Worm (Caenorhabditis elegans): ENCODE results near the gene glb-21.

glb-21 gene

ce11 chrIV:10750041-10750440, 38.4 kb upstream of the glb-21 start, which contains the start of gene T25B9.1:
Gene T25B9.1 (minus strand): TSS chrIV:10750141.
- TF ChIP-seq nhr-76 (tag; optimal IDR thresholded peaks at IDR 0.05) (no peak), mml-1 (tag; optimal IDR thresholded peaks at IDR 0.05) (no peak), lin-39 (tag; optimal IDR thresholded peaks at IDR 0.05) (no peak), zag-1 (tag; optimal IDR thresholded peaks at IDR 0.05) (no peak), egl-5 (tag; optimal IDR thresholded peaks at IDR 0.05) (no peak), tbx-2 (tag; optimal IDR thresholded peaks at IDR 0.05) (no peak), nhr-28 (tag; optimal IDR thresholded peaks at IDR 0.05) (no peak), mdl-1 (tag; optimal IDR thresholded peaks at IDR 0.05) (no peak), nhr-12 (tag; optimal IDR thresholded peaks at IDR 0.05) (no peak), pqm-1 (tag; optimal IDR thresholded peaks at IDR 0.05) (no peak), hmg-11 (tag; optimal IDR thresholded peaks at IDR 0.05) (no peak), ztf-11 (tag; optimal IDR thresholded peaks at IDR 0.05) (no peak), pha-4 (tag; optimal IDR thresholded peaks at IDR 0.05) (no peak), nhr-237 (tag; optimal IDR thresholded peaks at IDR 0.05) (no peak)

- no peak for TF ChIP-seq eor-1 (tag; optimal IDR thresholded peaks at IDR 0.05)
- TF ChIP-seq elt-2 (tag; optimal IDR thresholded peaks at IDR 0.05), result no peak
- TF ChIP-seq ztf-11 (tag; optimal IDR thresholded peaks at IDR 0.05), result no peak
- TF ChIP-seq ama-1 (optimal IDR thresholded peaks at IDR 0.05), result no peak
- TF ChIP-seq ceh-28 (tag; optimal IDR thresholded peaks at IDR 0.05), result no peak
- no peak for TF ChIP-seq nhr-77 (tag; optimal IDR thresholded peaks at IDR 0.05)
- no peak for TF ChIP-seq elt-1 (tag; optimal IDR thresholded peaks at IDR 0.05)
Measured at ce11 chrIV:10745332-10745731, 33.7 kb upstream of the glb-21 start.

DNA sequence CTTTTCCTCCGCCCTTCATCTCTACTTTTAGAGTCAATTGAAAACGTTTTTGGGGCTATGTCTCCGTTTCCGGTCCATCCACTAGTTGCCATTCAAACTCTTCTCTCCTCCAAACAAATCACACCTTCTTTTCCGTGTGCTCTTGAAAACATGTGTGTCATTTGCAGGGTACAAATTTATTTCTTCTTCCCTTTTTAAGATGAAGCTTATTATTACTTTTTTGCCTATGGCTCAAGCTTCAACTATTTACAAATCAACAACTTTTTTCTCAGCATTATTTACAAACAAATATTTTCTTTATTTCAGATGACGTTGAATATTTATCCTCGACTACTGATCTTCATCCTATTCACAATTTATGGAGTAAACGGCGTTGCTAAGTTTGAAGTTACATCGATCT, 32.9 kb upstream of the glb-21 start, which contains the start of gene T25B9.3:
Gene T25B9.3, plus strand, starts transcription at position 301 of the 400 bp plus-strand sequence.
- TF ChIP-seq tbx-2 (tag; optimal IDR thresholded peaks at IDR 0.05) (no peak), ceh-9 (tag; optimal IDR thresholded peaks at IDR 0.05) (no peak), skn-1 (tag; optimal IDR thresholded peaks at IDR 0.05) (no peak), fkh-2 (tag; optimal IDR thresholded peaks at IDR 0.05) (no peak), lin-39 (tag; optimal IDR thresholded peaks at IDR 0.05) (no peak)

DNA sequence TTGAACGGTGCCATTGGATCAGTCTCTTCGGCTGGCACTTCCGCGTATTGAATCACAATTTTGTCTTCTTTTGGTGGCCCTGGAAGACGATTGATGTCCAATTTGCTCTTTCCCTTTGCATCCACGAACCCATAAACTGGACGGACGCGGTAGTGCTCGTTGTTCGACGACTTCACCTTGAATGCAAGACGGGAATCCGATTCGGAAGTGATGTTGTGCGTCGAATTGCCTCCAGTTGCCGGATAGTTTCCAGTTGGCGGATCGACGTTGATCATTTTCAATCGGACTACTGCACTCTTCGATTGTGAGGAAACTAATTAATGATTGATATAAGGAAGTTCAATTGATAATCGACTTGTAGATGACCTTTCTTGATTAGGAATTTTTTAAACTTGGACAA, 26.7 kb upstream of the glb-21 start, which contains the start of gene ssp-34:
Gene ssp-34, minus strand, starts transcription at position 275 of the 400 bp plus-strand sequence.
- TF ChIP-seq fos-1 (tag; optimal IDR thresholded peaks at IDR 0.05), result no peak
- no peak for TF ChIP-seq zag-1 (tag; optimal IDR thresholded peaks at IDR 0.05)
- no peak for TF ChIP-seq snpc-4 (tag; optimal IDR thresholded peaks at IDR 0.05)
- TF ChIP-seq nhr-67 (tag; optimal IDR thresholded peaks at IDR 0.05), result no peak
- no peak for TF ChIP-seq ceh-9 (tag; optimal IDR thresholded peaks at IDR 0.05)

ce11 chrIV:10737011-10737553, 25.5 kb upstream of the glb-21 start, which contains the start of gene grl-21:
Gene grl-21 (plus strand): TSS chrIV:10737474.
- TF ChIP-seq ZK546.5 (tag; optimal IDR thresholded peaks at IDR 0.05), result no peak
- TF ChIP-seq nhr-25 (tag; optimal IDR thresholded peaks at IDR 0.05), result peak; percentile 81

- TF ChIP-seq skn-1 (tag; optimal IDR thresholded peaks at IDR 0.05) (peak; percentile 63), nfya-1 (tag; optimal IDR thresholded peaks at IDR 0.05; ENCODE audit: insufficient read depth) (peak; percentile 87), jun-1 (tag; optimal IDR thresholded peaks at IDR 0.05) (no peak), nhr-25 (tag; optimal IDR thresholded peaks at IDR 0.05) (peak; percentile 69), ZK546.5 (tag; optimal IDR thresholded peaks at IDR 0.05) (no peak), nhr-43 (tag; optimal IDR thresholded peaks at IDR 0.05; ENCODE audit: poor library complexity, severe bottlenecking) (peak; percentile 42), nhr-23 (tag; optimal IDR thresholded peaks at IDR 0.05) (peak; percentile 85), ceh-28 (tag; optimal IDR thresholded peaks at IDR 0.05) (no peak), pha-4 (tag; optimal IDR thresholded peaks at IDR 0.05) (peak; percentile 90), ztf-11 (tag; optimal IDR thresholded peaks at IDR 0.05) (no peak), pqm-1 (tag; optimal IDR thresholded peaks at IDR 0.05) (peak; percentile 2), lin-39 (tag; optimal IDR thresholded peaks at IDR 0.05) (peak; percentile 73), nhr-12 (tag; optimal IDR thresholded peaks at IDR 0.05) (no peak), aly-2 (tag; optimal IDR thresholded peaks at IDR 0.05) (no peak), elt-2 (tag; optimal IDR thresholded peaks at IDR 0.05) (peak; percentile 11), R02D3.7 (tag; optimal IDR thresholded peaks at IDR 0.05) (peak; percentile 20), lin-15B (tag; optimal IDR thresholded peaks at IDR 0.05) (peak; percentile 96), snpc-4 (tag; optimal IDR thresholded peaks at IDR 0.05) (peak; percentile 16), nhr-77 (tag; optimal IDR thresholded peaks at IDR 0.05) (no peak), ztf-4 (tag; optimal IDR thresholded peaks at IDR 0.05) (no peak), fkh-10 (GFP tag; optimal IDR thresholded peaks at IDR 0.05) (no peak), hmg-11 (tag; optimal IDR thresholded peaks at IDR 0.05) (peak; percentile 46)
Measured at ce11 chrIV:10734527-10735436, 23.2 kb upstream of the glb-21 start, which contains the start of the genes orc-5 and cyb-1. Gene orc-5 (minus strand): TSS chrIV:10734588. Gene cyb-1 (plus strand): TSS chrIV:10735216.
